Fruit fly (Drosophila melanogaster) whole organism, pupa: Measurements from ENCODE around the gene CG43345.

Source experiments
- CG10348 ChIP-seq: fragments of 200-800 bp; sonication (Bioruptor generic); IDR thresholded peaks from 2 replicates; pipeline ENCODE4 v1.3.6; 2022; ENCODE audit warnings: missing biosample characterization, missing genetic modification characterization
- CG12605 ChIP-seq: fragments of 200-800 bp; sonication (Bioruptor generic); IDR thresholded peaks from 2 replicates; pipeline ENCODE4 v1.3.6; 2022; ENCODE audit warnings: missing biosample characterization, missing genetic modification characterization
- CG13204 ChIP-seq: fragments of 200-800 bp; sonication (Bioruptor generic); optimal IDR thresholded peaks from 2 replicates; lab custom pipeline; 2018; ENCODE audit warnings: missing biosample characterization, mild to moderate bottlenecking, missing genetic modification characterization, moderate library complexity
- CG14655 ChIP-seq: fragments of 200-800 bp; sonication (Bioruptor generic); optimal IDR thresholded peaks from 3 replicates; lab custom pipeline; 2017; ENCODE audit warnings: mild to moderate bottlenecking, missing biosample characterization, missing genetic modification reagents, missing genetic modification characterization
- CG15710 ChIP-seq: fragments of 200-800 bp; sonication (Bioruptor generic); optimal IDR thresholded peaks from 2 replicates; lab custom pipeline; 2018; ENCODE audit warnings: missing biosample characterization, mild to moderate bottlenecking, missing genetic modification characterization, moderate library complexity
- CG17806 ChIP-seq: fragments of 200-800 bp; sonication (Bioruptor generic); optimal IDR thresholded peaks from 2 replicates; lab custom pipeline; 2018; ENCODE audit warnings: missing biosample characterization, mild to moderate bottlenecking, missing genetic modification characterization, moderate library complexity
- CG32121 ChIP-seq: fragments of 200-800 bp; sonication (Bioruptor generic); IDR thresholded peaks from 2 replicates; pipeline ENCODE4 v1.3.6; 2022; ENCODE audit warnings: missing biosample characterization, missing genetic modification characterization
- CG34367 ChIP-seq: fragments of 200-800 bp; sonication (Bioruptor generic); optimal IDR thresholded peaks from 2 replicates; lab custom pipeline; 2018; ENCODE audit warnings: missing biosample characterization, mild to moderate bottlenecking, missing genetic modification characterization
- CG4496 ChIP-seq: fragments of 200-800 bp; sonication (Bioruptor generic); IDR thresholded peaks from 3 replicates; pipeline ENCODE4 v1.3.6; 2022; ENCODE audit warnings: missing biosample characterization, missing genetic modification characterization
- CG8159 ChIP-seq: fragments of 200-800 bp; sonication (Bioruptor generic); optimal IDR thresholded peaks from 3 replicates; lab custom pipeline; 2018; ENCODE audit warnings: missing biosample characterization, mild to moderate bottlenecking, missing genetic modification characterization, moderate library complexity
- CG8301 ChIP-seq: fragments of 200-800 bp; sonication (Bioruptor generic); optimal IDR thresholded peaks from 2 replicates; lab custom pipeline; 2018; ENCODE audit warnings: missing biosample characterization, mild to moderate bottlenecking, missing genetic modification characterization
- CG9948 ChIP-seq: fragments of 200-800 bp; sonication (Bioruptor generic); optimal IDR thresholded peaks from 2 replicates; lab custom pipeline; 2018; ENCODE audit warnings: missing biosample characterization, mild to moderate bottlenecking, missing genetic modification characterization, moderate library complexity
- D1 ChIP-seq: fragments of 200-800 bp; sonication (Bioruptor generic); optimal IDR thresholded peaks from 2 replicates; lab custom pipeline; 2018; ENCODE audit warnings: missing biosample characterization, mild to moderate bottlenecking, missing genetic modification characterization, moderate library complexity
- EcR ChIP-seq: fragments of 200-800 bp; sonication (Bioruptor generic); optimal IDR thresholded peaks from 3 replicates; lab custom pipeline; 2019; ENCODE audit warnings: missing biosample characterization, missing genetic modification characterization, mild to moderate bottlenecking, moderate library complexity, missing genetic modification reagents
- Ets98B ChIP-seq: fragments of 200-800 bp; sonication (Bioruptor generic); IDR thresholded peaks from 2 replicates; pipeline ENCODE4 v1.3.6; 2022; ENCODE audit warnings: missing biosample characterization, missing genetic modification characterization
- Pif1A ChIP-seq: fragments of 200-800 bp; sonication (Bioruptor generic); optimal IDR thresholded peaks from 3 replicates; lab custom pipeline; 2016; ENCODE audit warnings: missing biosample characterization, missing genetic modification characterization
- Pif1B ChIP-seq: fragments of 200-800 bp; sonication (Bioruptor generic); optimal IDR thresholded peaks from 3 replicates; lab custom pipeline; 2016; ENCODE audit warnings: missing biosample characterization, missing genetic modification characterization
- Snoo ChIP-seq: fragments of 200-800 bp; sonication (Bioruptor generic); optimal IDR thresholded peaks from 3 replicates; lab custom pipeline; 2017; ENCODE audit warnings: missing biosample characterization, mild to moderate bottlenecking, missing genetic modification characterization, inconsistent platforms
- fd96Ca ChIP-seq: fragments of 200-800 bp; sonication (Bioruptor generic); IDR thresholded peaks from 3 replicates; pipeline ENCODE4 v1.3.6; 2022; ENCODE audit warnings: missing biosample characterization, missing genetic modification characterization
- gl ChIP-seq: fragments of 200-800 bp; sonication (Bioruptor generic); optimal IDR thresholded peaks from 2 replicates; lab custom pipeline; 2018; ENCODE audit warnings: missing biosample characterization, mild to moderate bottlenecking, missing genetic modification characterization
- rn ChIP-seq: fragments of 200-800 bp; sonication (Bioruptor generic); IDR thresholded peaks from 2 replicates; pipeline ENCODE4 v1.3.6; 2022; ENCODE audit warnings: missing biosample characterization, missing genetic modification characterization

The CG43345 gene

DNA sequence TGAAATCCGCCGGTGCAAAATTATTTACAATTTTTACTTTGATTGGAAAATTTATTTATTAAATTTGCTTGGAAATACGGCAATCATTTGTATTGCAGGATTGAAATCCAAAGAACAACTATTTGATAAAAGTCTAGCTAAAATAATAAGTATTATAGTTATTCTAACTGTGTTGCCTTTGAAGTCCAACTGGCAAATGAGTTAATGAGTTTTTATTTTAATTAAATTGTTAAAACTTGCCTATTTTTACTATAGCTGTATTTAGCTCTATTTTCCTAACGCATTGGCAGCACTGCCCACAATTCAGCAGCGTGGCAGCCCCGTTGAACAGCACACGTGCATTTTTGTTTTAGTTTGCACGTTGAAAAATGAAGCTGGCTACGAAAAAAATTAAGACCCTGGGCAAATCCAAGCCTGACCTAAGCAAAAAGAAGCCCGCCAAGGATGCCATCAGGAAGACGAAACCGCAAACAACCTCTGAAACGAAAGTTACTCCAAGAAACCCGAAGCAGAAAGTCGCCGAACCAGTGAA, 5.0 kb downstream of the CG43345 start, which contains the start of gene Noc2:
Gene Noc2 (plus strand): TSS at position 331 of the 532 bp plus-strand sequence.
- no peak; the same call in 1 of the 2 replicates for TF ChIP-seq CG32121
- peak; percentile 34 for TF ChIP-seq CG8301
- TF ChIP-seq rn: peak; percentile 36; the same call in 1 of the 2 replicates
- peak; percentile 48 for TF ChIP-seq CG8159 (tag; lab: Kevin White, UChicago)
- TF ChIP-seq CG9948 (tag; lab: Kevin White, UChicago): peak; percentile 46
- peak; percentile 23 for TF ChIP-seq CG17806 (tag; lab: Kevin White, UChicago)
- TF ChIP-seq CG15710 (tag; lab: Kevin White, UChicago): peak; percentile 40
- TF ChIP-seq CG14655: no peak
- no peak for TF ChIP-seq EcR
- peak; percentile 72 for TF ChIP-seq CG4496
- TF ChIP-seq CG34367 (tag; lab: Kevin White, UChicago): no peak
- TF ChIP-seq Snoo (tag; lab: Kevin White, UChicago): peak; percentile 10

- TF ChIP-seq CG15710 (tag; lab: Kevin White, UChicago): no peak
- no peak for TF ChIP-seq CG4496
- no peak for TF ChIP-seq CG34367 (tag; lab: Kevin White, UChicago)
- TF ChIP-seq Snoo (tag; lab: Kevin White, UChicago): no peak
- no peak for TF ChIP-seq CG10348 (GFP tag; lab: Robert Waterston, UW)
- TF ChIP-seq CG13204 (GFP tag; lab: Kevin White, UChicago): no peak
- TF ChIP-seq CG14655: no peak
- 0 out of 3 replicates have a peak, but pooled peaks have one; percentile 25 for TF ChIP-seq fd96Ca (GFP tag; lab: Robert Waterston, UW)
Measured at dm6 chr2L:21162875-21163274, 5.5 kb downstream of the CG43345 start, which contains the start of gene Nbr. Gene Nbr, minus strand, starts transcription at chr2L:21163083.

DNA sequence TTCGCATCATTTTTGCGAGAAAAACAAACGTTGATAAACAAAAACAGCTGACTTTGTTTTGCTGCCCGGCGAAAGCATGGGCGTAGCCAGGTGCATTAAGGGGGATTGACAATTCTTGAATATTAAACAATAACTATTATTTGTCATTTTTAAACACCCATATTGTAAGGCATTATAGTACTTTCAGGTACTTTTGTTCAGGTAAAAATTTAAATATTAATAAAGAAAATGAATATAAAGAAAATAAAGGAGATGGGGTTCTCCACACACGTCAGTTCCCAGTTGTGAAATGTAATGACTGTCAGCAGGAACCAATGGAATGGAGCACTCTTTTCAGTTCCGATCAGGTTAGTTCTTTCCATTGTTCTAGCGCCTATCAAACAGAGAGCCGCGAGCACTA, 9.8 kb downstream of the CG43345 start, which contains the start of the genes Coq3 and Pld3:
Gene Coq3 (minus strand): TSS at position 58 of the 400 bp plus-strand sequence.
Gene Pld3 (plus strand): TSS at position 294 of the 400 bp plus-strand sequence.
- TF ChIP-seq CG14655: no peak
- TF ChIP-seq Snoo (tag; lab: Kevin White, UChicago): peak; percentile 94
- TF ChIP-seq rn: peak; percentile 82
- TF ChIP-seq CG13204 (GFP tag; lab: Kevin White, UChicago): no peak
- peak; percentile 14 for TF ChIP-seq EcR
- peak; percentile 91 for TF ChIP-seq CG8159 (tag; lab: Kevin White, UChicago)
- TF ChIP-seq Pif1B (GFP tag; lab: Kevin White, UChicago): peak; percentile 97
- peak; percentile 84 for TF ChIP-seq CG9948 (tag; lab: Kevin White, UChicago)
- no peak for TF ChIP-seq CG10348 (GFP tag; lab: Robert Waterston, UW)
- no peak for TF ChIP-seq D1 (tag; lab: Kevin White, UChicago)
- peak; percentile 93 for TF ChIP-seq Ets98B (GFP tag; lab: Robert Waterston, UW)
- peak; percentile 83 for TF ChIP-seq CG34367 (tag; lab: Kevin White, UChicago)
- peak; percentile 91 for TF ChIP-seq CG15710 (tag; lab: Kevin White, UChicago)
- TF ChIP-seq CG8301: peak; percentile 89
- TF ChIP-seq CG12605 (GFP tag; lab: Robert Waterston, UW): peak; percentile 80
- TF ChIP-seq CG4496: peak; percentile 96
- peak; percentile 91 for TF ChIP-seq CG32121
- TF ChIP-seq fd96Ca (GFP tag; lab: Robert Waterston, UW): peak; percentile 93
- peak; percentile 79 for TF ChIP-seq gl (tag; lab: Kevin White, UChicago)
- TF ChIP-seq CG17806 (tag; lab: Kevin White, UChicago): peak; percentile 92
- no peak for TF ChIP-seq Pif1A (GFP tag; lab: Kevin White, UChicago)

- TF ChIP-seq CG4496: no peak
- TF ChIP-seq CG9948 (tag; lab: Kevin White, UChicago): no peak
- peak; percentile 27 for TF ChIP-seq Snoo (tag; lab: Kevin White, UChicago)
- TF ChIP-seq CG17806 (tag; lab: Kevin White, UChicago): no peak
- TF ChIP-seq rn: peak; percentile 31; the same call in 1 of the 2 replicates
- peak; percentile 4 for TF ChIP-seq CG15710 (tag; lab: Kevin White, UChicago)
- no peak for TF ChIP-seq D1 (tag; lab: Kevin White, UChicago)
- TF ChIP-seq Ets98B (GFP tag; lab: Robert Waterston, UW): peak; percentile 29; the same call in 1 of the 2 replicates
- TF ChIP-seq, all 21 proteins: peak for 4
Measured at dm6 chr2L:21156156-21157040, 12.0 kb downstream of the CG43345 start, which contains the start of the genes Mpp6 and E2f2. Gene Mpp6, plus strand, starts transcription at chr2L:21156288. Gene E2f2, minus strand, starts transcription at chr2L:21156749.

DNA sequence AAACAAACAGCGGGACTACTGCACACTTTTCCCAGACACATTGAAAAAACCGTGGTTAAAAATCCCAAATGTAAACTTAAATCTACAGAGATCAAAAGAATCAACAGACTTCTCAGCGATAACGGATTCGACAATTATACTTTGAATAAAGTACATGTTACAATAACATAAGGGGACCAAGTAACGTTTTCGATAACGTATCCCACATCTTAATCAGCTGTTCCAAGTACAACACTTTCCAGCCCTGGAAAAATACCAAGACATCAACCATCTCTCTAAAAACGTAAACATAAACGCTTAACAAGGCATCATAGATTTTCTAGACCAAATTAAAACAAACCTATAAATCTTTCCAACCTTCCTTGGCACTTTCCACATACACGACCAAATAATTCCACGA, 14.5 kb downstream of the CG43345 start:
- TF ChIP-seq D1 (tag; lab: Kevin White, UChicago) (no peak), Ets98B (GFP tag; lab: Robert Waterston, UW) (no peak), CG15710 (tag; lab: Kevin White, UChicago) (no peak), CG12605 (GFP tag; lab: Robert Waterston, UW) (no peak), CG13204 (GFP tag; lab: Kevin White, UChicago) (no peak), rn (no peak), CG4496 (no peak), CG9948 (tag; lab: Kevin White, UChicago) (no peak), CG34367 (tag; lab: Kevin White, UChicago) (no peak), EcR (no peak), CG14655 (no peak), CG8159 (tag; lab: Kevin White, UChicago) (no peak)
